Worm (Caenorhabditis elegans) whole organism, L1 larva: ENCODE measurements around the gene Y42A5A.3.
A peak's percentile ranks its signal among the peaks of the same experiment; 100 is the strongest.

Experiments
- ceh-88 ChIP-seq: fragments of 200-800 bp; sonication (Bioruptor generic); IDR thresholded peaks from 2 replicates; pipeline ENCODE4 v1.3.6; 2022; ENCODE audit warnings: missing genetic modification characterization, missing compliant biosample characterization
- egl-13 ChIP-seq: sonication (generic microtip); optimal IDR thresholded peaks from 2 replicates; lab custom pipeline; 2016; ENCODE audit warnings: missing genotype, missing genetic modification reagents, missing genetic modification characterization, missing compliant biosample characterization
- fkh-4 ChIP-seq: sonication (generic microtip); optimal IDR thresholded peaks from 2 replicates; lab custom pipeline; 2016; ENCODE audit warnings: missing compliant biosample characterization, missing genetic modification characterization, borderline replicate concordance
- jun-1 ChIP-seq: fragments of 150-350 bp; optimal IDR thresholded peaks from 2 replicates; lab custom pipeline; 2014; ENCODE audit warnings: missing biosample characterization, missing genetic modification reagents, missing genetic modification characterization
- lin-35 ChIP-seq, 2 experiments: fragments of 150-350 bp; optimal IDR thresholded peaks; 2 replicates each; lab custom pipeline; 2014; ENCODE audit warnings: missing biosample characterization in 2 of 2, missing genetic modification characterization in 2 of 2, missing genetic modification reagents in 2 of 2
- nhr-19 ChIP-seq: fragments of 200-800 bp; sonication (Bioruptor generic); conservative IDR thresholded peaks from 2 replicates; pipeline ENCODE4 v1.3.6; 2022; ENCODE audit warnings: missing genetic modification characterization, missing compliant biosample characterization
- nhr-20 ChIP-seq: sonication (generic microtip); optimal IDR thresholded peaks from 2 replicates; lab custom pipeline; 2016; ENCODE audit warnings: mild to moderate bottlenecking, missing genetic modification characterization, missing compliant biosample characterization

Gene Y42A5A.3

ce11 chrV:11048678-11049077 lies 47.1 kb downstream of the Y42A5A.3 start, which contains the start of gene srh-74:
Gene srh-74 (minus strand): TSS chrV:11048778.
- TF ChIP-seq fkh-4 (no peak), ceh-88 (no peak), egl-13 (tag; lab: Kevin White, UChicago) (no peak), jun-1 (tag; lab: Kevin White, UChicago) (no peak)

DNA sequence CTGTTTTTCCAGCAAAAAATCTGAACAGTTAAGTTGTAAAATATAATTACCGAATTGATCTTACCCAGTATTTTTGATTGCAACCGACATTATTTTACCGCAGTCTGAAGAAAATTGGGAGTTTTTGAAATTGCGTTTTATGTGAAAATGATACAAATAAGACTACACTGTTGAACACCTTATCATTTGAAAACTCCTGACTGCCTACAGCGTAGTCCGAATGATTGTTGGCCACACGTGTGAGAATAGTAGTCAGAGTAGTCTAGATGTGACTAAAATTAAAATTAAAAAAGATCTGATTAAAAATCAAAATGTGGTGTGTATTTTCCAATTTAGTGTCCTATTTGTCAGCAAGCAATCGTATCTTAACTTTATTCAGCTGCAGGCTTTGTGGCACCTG lies 49.0 kb downstream of the Y42A5A.3 start, which contains the start of gene dhs-18:
dhs-18 (minus strand) TSS at position 104 of the 400 bp plus-strand sequence.
- TF ChIP-seq nhr-20 (tag; lab: Kevin White, UChicago) (peak; percentile 73), lin-35 (GFP tag; optimal IDR thresholded peaks at IDR 0.05; lab: Kevin White, UChicago) (peak in 1 of 2 experiments; percentile 6), nhr-19 (no peak)
